Worm (Caenorhabditis elegans) whole organism, early embryonic: ENCODE measurements around the gene srx-44.

Experiments
- ama-1 ChIP-seq: fragments of 150-350 bp; optimal IDR thresholded peaks from 2 replicates; lab custom pipeline; 2014
- ceh-13 ChIP-seq: fragments of 200-800 bp; sonication (Bioruptor generic); optimal IDR thresholded peaks from 2 replicates; lab custom pipeline; 2018; ENCODE audit warnings: mild to moderate bottlenecking, missing genetic modification characterization, missing compliant biosample characterization
- pes-1 ChIP-seq: fragments of 200-800 bp; sonication (Bioruptor generic); IDR thresholded peaks from 2 replicates; pipeline ENCODE4 v1.3.6; 2022; ENCODE audit warnings: missing genetic modification reagents, missing genetic modification characterization, missing compliant biosample characterization
- sea-1 ChIP-seq: fragments of 200-800 bp; sonication (Bioruptor generic); conservative IDR thresholded peaks from 2 replicates; pipeline ENCODE4 v1.3.6; 2022; ENCODE audit warnings: missing genetic modification characterization, missing compliant biosample characterization

- no peak for TF ChIP-seq ama-1 (lab: Kevin White, UChicago)
- no peak for TF ChIP-seq ceh-13 (GFP tag; lab: Kevin White, UChicago)
- no peak for TF ChIP-seq pes-1 (GFP tag; lab: Robert Waterston, UW)
- no peak for TF ChIP-seq sea-1 (GFP tag; lab: Robert Waterston, UW)
Measured at ce11 chrV:16007505-16007904, 12.6 kb upstream of the srx-44 start, which contains the start of gene str-231.
